Fruit fly (Drosophila melanogaster) whole organism, embryonic: ENCODE measurements around the gene E2f2.
A peak's percentile ranks its signal among the peaks of the same experiment; 100 is the strongest.

Experiments
- Awh ChIP-seq: fragments of 200-800 bp; sonication (Bioruptor generic); IDR thresholded peaks from 2 replicates; pipeline ENCODE4, ENCODE4 v1.3.6; 2022; ENCODE audit warnings: missing biosample characterization, missing genetic modification characterization
- B-H2 ChIP-seq: fragments of 200-800 bp; sonication (Bioruptor generic); optimal IDR thresholded peaks from 2 replicates; lab custom pipeline; 2018; ENCODE audit warnings: missing biosample characterization, mild to moderate bottlenecking, missing genetic modification characterization
- Bgb ChIP-seq: fragments of 200-800 bp; sonication (Bioruptor generic); IDR thresholded peaks from 2 replicates; pipeline ENCODE4 v1.3.6; 2022; ENCODE audit warnings: missing biosample characterization, missing genetic modification characterization; ENCODE audit not compliant: partially characterized antibody
- CG10209 ChIP-seq: fragments of 200-800 bp; sonication (Bioruptor generic); optimal IDR thresholded peaks from 3 replicates; lab custom pipeline; 2017; ENCODE audit warnings: missing biosample characterization, mild to moderate bottlenecking, missing genetic modification characterization, missing genetic modification reagents
- CG13123 ChIP-seq: fragments of 200-800 bp; sonication (Bioruptor generic); optimal IDR thresholded peaks from 2 replicates; lab custom pipeline; 2016; ENCODE audit warnings: missing biosample characterization, missing genetic modification characterization
- CG13624 ChIP-seq: fragments of 200-800 bp; sonication (Bioruptor generic); optimal IDR thresholded peaks from 2 replicates; lab custom pipeline; 2016; ENCODE audit warnings: missing biosample characterization, missing genetic modification characterization
- CG13894 ChIP-seq: fragments of 200-800 bp; sonication (Bioruptor generic); optimal IDR thresholded peaks from 3 replicates; lab custom pipeline; 2018; ENCODE audit warnings: missing biosample characterization, mild to moderate bottlenecking, missing genetic modification characterization, moderate library complexity
- CG14860 ChIP-seq: fragments of 200-800 bp; sonication (Bioruptor generic); IDR thresholded peaks from 3 replicates; pipeline ENCODE4 v1.3.6; 2022; ENCODE audit warnings: missing biosample characterization, missing genetic modification characterization; ENCODE audit not compliant: partially characterized antibody
- CG15479 ChIP-seq: fragments of 200-800 bp; sonication (Bioruptor generic); optimal IDR thresholded peaks from 3 replicates; lab custom pipeline; 2019; ENCODE audit warnings: missing biosample characterization, mild to moderate bottlenecking, missing genetic modification characterization, moderate library complexity
- CG15514 ChIP-seq: fragments of 200-800 bp; sonication (Bioruptor generic); optimal IDR thresholded peaks from 3 replicates; lab custom pipeline; 2017; ENCODE audit warnings: missing biosample characterization, missing genetic modification characterization, mild to moderate bottlenecking, moderate library complexity, missing genetic modification reagents
- CG18764 ChIP-seq: fragments of 200-800 bp; sonication (Bioruptor generic); optimal IDR thresholded peaks from 3 replicates; lab custom pipeline; 2016; ENCODE audit warnings: missing biosample characterization, missing genetic modification characterization
- CG3163 ChIP-seq: fragments of 200-800 bp; sonication (Bioruptor generic); optimal IDR thresholded peaks from 3 replicates; lab custom pipeline; 2016; ENCODE audit warnings: missing biosample characterization, missing genetic modification characterization
- CG33557 ChIP-seq: fragments of 200-800 bp; sonication (Bioruptor generic); optimal IDR thresholded peaks from 2 replicates; lab custom pipeline; 2019; ENCODE audit warnings: missing biosample characterization, mild to moderate bottlenecking, missing genetic modification characterization, moderate library complexity
- CG42726 ChIP-seq: fragments of 200-800 bp; sonication (Bioruptor generic); IDR thresholded peaks from 2 replicates; pipeline ENCODE4 v1.3.6; 2022; ENCODE audit warnings: missing biosample characterization, missing genetic modification characterization; ENCODE audit not compliant: partially characterized antibody
- CG4424 ChIP-seq: fragments of 200-800 bp; sonication (Bioruptor generic); optimal IDR thresholded peaks from 3 replicates; lab custom pipeline; 2016; ENCODE audit warnings: missing biosample characterization, missing genetic modification characterization
- CG4854 ChIP-seq: fragments of 200-800 bp; sonication (Bioruptor generic); optimal IDR thresholded peaks from 2 replicates; lab custom pipeline; 2016; ENCODE audit warnings: missing biosample characterization, missing genetic modification characterization, inconsistent platforms
- CG7357 ChIP-seq: fragments of 200-800 bp; sonication (Bioruptor generic); IDR thresholded peaks from 3 replicates; pipeline ENCODE4 v1.3.6; 2022; ENCODE audit warnings: missing biosample characterization, missing genetic modification characterization
- CG7839 ChIP-seq: fragments of 200-800 bp; sonication (Bioruptor generic); optimal IDR thresholded peaks from 3 replicates; lab custom pipeline; 2018; ENCODE audit warnings: missing biosample characterization, mild to moderate bottlenecking, missing genetic modification characterization, moderate library complexity
- CG7987 ChIP-seq: fragments of 200-800 bp; sonication (Bioruptor generic); optimal IDR thresholded peaks from 2 replicates; lab custom pipeline; 2018; ENCODE audit warnings: missing biosample characterization, mild to moderate bottlenecking, missing genetic modification characterization, moderate library complexity
- CG8765 ChIP-seq: fragments of 200-800 bp; sonication (Bioruptor generic); IDR thresholded peaks from 2 replicates; pipeline ENCODE4 v1.3.6; 2022; ENCODE audit warnings: missing biosample characterization, missing genetic modification characterization
- D ChIP-seq, 2 experiments: fragments of 200-800 bp in 1 of 2; fragments of >200 bp in 1 of 2; sonication (Bioruptor generic) in 1 of 2; optimal IDR thresholded peaks; 2 replicates in 1 of 2; 3 replicates in 1 of 2; lab custom pipeline; 2017; ENCODE audit warnings: mild to moderate bottlenecking in 1 of 2, missing biosample characterization in 1 of 2, missing genetic modification characterization in 1 of 2, missing genetic modification reagents in 1 of 2
- Dp ChIP-seq: fragments of 200-800 bp; sonication (Bioruptor generic); optimal IDR thresholded peaks from 2 replicates; lab custom pipeline; 2018; ENCODE audit warnings: missing biosample characterization, mild to moderate bottlenecking, missing genetic modification characterization, moderate library complexity
- Fer1 ChIP-seq: fragments of 200-800 bp; sonication (Bioruptor generic); optimal IDR thresholded peaks from 2 replicates; lab custom pipeline; 2017; ENCODE audit warnings: missing biosample characterization, mild to moderate bottlenecking, missing genetic modification characterization
- H15 ChIP-seq: fragments of 200-800 bp; sonication (Bioruptor generic); IDR thresholded peaks from 3 replicates; pipeline ENCODE4 v1.3.6; 2022; ENCODE audit warnings: missing biosample characterization, missing genetic modification characterization
- H2.0 ChIP-seq: fragments of 200-800 bp; sonication (Bioruptor generic); IDR thresholded peaks from 2 replicates; pipeline ENCODE4 v1.3.6; 2022; ENCODE audit warnings: missing biosample characterization, missing genetic modification characterization
- HHEX ChIP-seq: fragments of 200-800 bp; sonication (Bioruptor generic); optimal IDR thresholded peaks from 3 replicates; lab custom pipeline; 2017; ENCODE audit warnings: missing biosample characterization, mild to moderate bottlenecking, missing genetic modification characterization, missing genetic modification reagents
- HLH54F ChIP-seq: fragments of 200-800 bp; sonication (Bioruptor generic); optimal IDR thresholded peaks from 3 replicates; lab custom pipeline; 2016; ENCODE audit warnings: missing biosample characterization, missing genetic modification characterization
- Hr78 ChIP-seq, 2 experiments: fragments of 200-800 bp in 1 of 2; fragments of >200 bp in 1 of 2; sonication (Bioruptor generic) in 1 of 2; optimal IDR thresholded peaks; 2 replicates each; lab custom pipeline; 2017 to 2019; ENCODE audit warnings: missing biosample characterization in 2 of 2, missing genetic modification characterization in 2 of 2, mild to moderate bottlenecking in 1 of 2, moderate library complexity in 1 of 2
- Kr ChIP-seq: fragments of 200-800 bp; sonication (Bioruptor generic); optimal IDR thresholded peaks from 2 replicates; lab custom pipeline; 2017; ENCODE audit warnings: missing biosample characterization, mild to moderate bottlenecking, missing genetic modification characterization
- MESR4 ChIP-seq: fragments of 200-800 bp; sonication (Bioruptor generic); optimal IDR thresholded peaks from 2 replicates; lab custom pipeline; 2018; ENCODE audit warnings: missing biosample characterization, mild to moderate bottlenecking, missing genetic modification characterization, moderate library complexity
- Meics ChIP-seq: fragments of 200-800 bp; sonication (Bioruptor generic); optimal IDR thresholded peaks from 2 replicates; lab custom pipeline; 2017; ENCODE audit warnings: missing biosample characterization, mild to moderate bottlenecking, missing genetic modification characterization
- Mes4 ChIP-seq: fragments of 200-800 bp; sonication (Bioruptor generic); optimal IDR thresholded peaks from 2 replicates; lab custom pipeline; 2016; ENCODE audit warnings: missing biosample characterization, missing genetic modification characterization
- Optix ChIP-seq: fragments of 200-800 bp; sonication (Bioruptor generic); IDR thresholded peaks from 3 replicates; pipeline ENCODE4 v1.3.6; 2022; ENCODE audit warnings: missing biosample characterization, missing genetic modification characterization
- Pdp1 ChIP-seq, 2 experiments: fragments of 200-800 bp; sonication (Bioruptor generic); optimal IDR thresholded peaks; 3 replicates each; lab custom pipeline; 2016; ENCODE audit warnings: missing biosample characterization in 2 of 2, missing genetic modification characterization in 2 of 2, mild to moderate bottlenecking in 1 of 2, moderate library complexity in 1 of 2
- Ravus ChIP-seq: fragments of 200-800 bp; sonication (Bioruptor generic); IDR thresholded peaks from 2 replicates; pipeline ENCODE4 v1.3.6; 2022; ENCODE audit warnings: missing biosample characterization, missing genetic modification characterization
- Rfx ChIP-seq: fragments of 200-800 bp; sonication (Bioruptor generic); IDR thresholded peaks from 2 replicates; pipeline ENCODE4 v1.3.6; 2022; ENCODE audit warnings: missing biosample characterization, missing genetic modification characterization
- Xrp1 ChIP-seq: fragments of 200-800 bp; sonication (Bioruptor generic); IDR thresholded peaks from 2 replicates; pipeline ENCODE4 v1.3.6; 2022; ENCODE audit warnings: missing biosample characterization, missing genetic modification characterization
- ato ChIP-seq: fragments of 200-800 bp; sonication (Bioruptor generic); IDR thresholded peaks from 2 replicates; pipeline ENCODE4 v1.3.6; 2022; ENCODE audit warnings: missing biosample characterization, missing genetic modification characterization; ENCODE audit not compliant: partially characterized antibody
- bcd ChIP-seq: fragments of 200-800 bp; sonication (Bioruptor generic); optimal IDR thresholded peaks from 2 replicates; lab custom pipeline; 2017; ENCODE audit warnings: missing biosample characterization, mild to moderate bottlenecking, missing genetic modification characterization
- cad ChIP-seq: fragments of >200 bp; optimal IDR thresholded peaks from 2 replicates; lab custom pipeline; 2017; ENCODE audit warnings: missing biosample characterization, missing genetic modification characterization
- crc ChIP-seq: fragments of 200-800 bp; sonication (Bioruptor generic); optimal IDR thresholded peaks from 2 replicates; lab custom pipeline; 2016; ENCODE audit warnings: missing biosample characterization, missing genetic modification characterization
- crp ChIP-seq, 2 experiments: fragments of 200-800 bp; sonication (Bioruptor generic); optimal IDR thresholded peaks; 2 replicates in 1 of 2; 3 replicates in 1 of 2; lab custom pipeline; 2017; ENCODE audit warnings: missing biosample characterization in 2 of 2, missing genetic modification characterization in 2 of 2, mild to moderate bottlenecking in 1 of 2, moderate library complexity in 1 of 2
- dati ChIP-seq: fragments of 200-800 bp; sonication (Bioruptor generic); IDR thresholded peaks from 2 replicates; pipeline ENCODE4 v1.3.6; 2022; ENCODE audit warnings: missing biosample characterization, missing genetic modification characterization
- fd64A ChIP-seq: fragments of 200-800 bp; sonication (Bioruptor generic); optimal IDR thresholded peaks from 3 replicates; lab custom pipeline; 2018; ENCODE audit warnings: missing biosample characterization, mild to moderate bottlenecking, missing genetic modification characterization
- shn ChIP-seq: fragments of 200-800 bp; sonication (Bioruptor generic); optimal IDR thresholded peaks from 3 replicates; lab custom pipeline; 2016; ENCODE audit warnings: missing biosample characterization, missing genetic modification characterization
- sna ChIP-seq: fragments of 200-800 bp; sonication (Bioruptor generic); IDR thresholded peaks from 2 replicates; pipeline ENCODE4 v1.3.6; 2022; ENCODE audit warnings: missing biosample characterization, missing genetic modification characterization; ENCODE audit not compliant: partially characterized antibody
- tgo ChIP-seq: fragments of 200-800 bp; sonication (Bioruptor generic); IDR thresholded peaks from 3 replicates; pipeline ENCODE4 v1.3.6; 2022; ENCODE audit warnings: missing biosample characterization, missing genetic modification characterization
- toy ChIP-seq: fragments of 200-800 bp; sonication (Bioruptor generic); IDR thresholded peaks from 2 replicates; pipeline ENCODE4 v1.3.6; 2022; ENCODE audit warnings: missing biosample characterization, missing genetic modification characterization
- usp ChIP-seq: fragments of >200 bp; optimal IDR thresholded peaks from 2 replicates; lab custom pipeline; 2017; ENCODE audit warnings: missing biosample characterization, missing genetic modification characterization
- wdn ChIP-seq: fragments of 200-800 bp; sonication (Bioruptor generic); IDR thresholded peaks from 2 replicates; pipeline ENCODE4 v1.3.6; 2022; ENCODE audit warnings: missing biosample characterization, missing genetic modification characterization

E2f2 gene

dm6 chr2L:21166422-21166821, 9.9 kb upstream of the E2f2 start (continued):
- TF ChIP-seq CG33557 (GFP tag; lab: Kevin White, UChicago) = no peak
- TF ChIP-seq crp (GFP tag; optimal IDR thresholded peaks at IDR 0.05; lab: Kevin White, UChicago) = peak; percentile 25 to 88
- no peak for TF ChIP-seq CG10209 (GFP tag; lab: Kevin White, UChicago)
- no peak for TF ChIP-seq CG4424 (GFP tag; lab: Kevin White, UChicago)
- TF ChIP-seq bcd (GFP tag; lab: Kevin White, UChicago) = no peak
- TF ChIP-seq Xrp1 (GFP tag; lab: Robert Waterston, UW) = peak; percentile 29; the same call in 1 of the 2 replicates
- TF ChIP-seq CG4854 (GFP tag; lab: Kevin White, UChicago) = no peak
- TF ChIP-seq CG15514 = peak; percentile 55
- no peak for TF ChIP-seq Bgb (GFP tag; lab: Robert Waterston, UW)
- TF ChIP-seq CG7987 = no peak
- no peak for TF ChIP-seq CG42726 (GFP tag; lab: Robert Waterston, UW)
- TF ChIP-seq CG13894 = no peak
- no peak for TF ChIP-seq crc (GFP tag; lab: Kevin White, UChicago)
- TF ChIP-seq toy (GFP tag; lab: Robert Waterston, UW) = no peak
- TF ChIP-seq CG14860 (GFP tag; lab: Robert Waterston, UW) = no peak
- no peak for TF ChIP-seq Fer1 (GFP tag; lab: Kevin White, UChicago)
- no peak for TF ChIP-seq D (optimal IDR thresholded peaks at IDR 0.05; lab: Kevin White, UChicago)
- TF ChIP-seq D (GFP tag; optimal IDR thresholded peaks at IDR 0.05; lab: Kevin White, UChicago) = no peak
- TF ChIP-seq cad = no peak
- TF ChIP-seq wdn (GFP tag; lab: Robert Waterston, UW) = no peak
- peak in 1 of 2 experiments; percentile 99 for TF ChIP-seq Pdp1 (GFP tag; optimal IDR thresholded peaks at IDR 0.05; lab: Kevin White, UChicago)
- peak; percentile 82 for TF ChIP-seq MESR4 (GFP tag; lab: Kevin White, UChicago)
- no peak for TF ChIP-seq Meics (GFP tag; lab: Kevin White, UChicago)
- peak; percentile 15 for TF ChIP-seq B-H2 (GFP tag; lab: Kevin White, UChicago)
- no peak for TF ChIP-seq CG13123
- no peak for TF ChIP-seq tgo (GFP tag; lab: Robert Waterston, UW)
- no peak for TF ChIP-seq Hr78 (GFP tag; optimal IDR thresholded peaks at IDR 0.05; lab: Kevin White, UChicago)
- no peak for TF ChIP-seq H2.0 (GFP tag; lab: Robert Waterston, UW)
- TF ChIP-seq Dp (GFP tag; lab: Kevin White, UChicago) = peak; percentile 86
- no peak for TF ChIP-seq usp
- no peak for TF ChIP-seq Mes4
- peak; percentile 14 for TF ChIP-seq CG13624
- no peak for TF ChIP-seq H15 (GFP tag; lab: Robert Waterston, UW)
- no peak for TF ChIP-seq shn
- TF ChIP-seq HHEX (GFP tag; lab: Kevin White, UChicago) = no peak
- TF ChIP-seq HLH54F = peak; percentile 10
- TF ChIP-seq Rfx (GFP tag; lab: Robert Waterston, UW) = peak; percentile 22; the same call in 1 of the 2 replicates
- no peak for TF ChIP-seq CG8765 (GFP tag; lab: Robert Waterston, UW)
- TF ChIP-seq CG15479 (GFP tag; lab: Kevin White, UChicago) = no peak
- TF ChIP-seq Ravus (GFP tag; lab: Robert Waterston, UW) = no peak
- no peak for TF ChIP-seq ato (GFP tag; lab: Robert Waterston, UW)
- no peak for TF ChIP-seq Kr (GFP tag; lab: Kevin White, UChicago)
- no peak for TF ChIP-seq CG7839 (tag; lab: Kevin White, UChicago)
- no peak for TF ChIP-seq Optix (GFP tag; lab: Robert Waterston, UW)
- TF ChIP-seq sna (GFP tag; lab: Robert Waterston, UW) = 0 out of 2 replicates have a peak, but pooled peaks have one; percentile 11
- TF ChIP-seq CG18764 = no peak
- TF ChIP-seq dati (GFP tag; lab: Robert Waterston, UW) = no peak
- TF ChIP-seq fd64A (GFP tag; lab: Kevin White, UChicago) = no peak
- no peak for TF ChIP-seq CG3163
- TF ChIP-seq Awh = no peak
- TF ChIP-seq CG7357 (GFP tag; lab: Robert Waterston, UW) = no peak
